Worm (Caenorhabditis elegans): Measurements from ENCODE around the gene ZK616.1.

The ZK616.1 gene

DNA sequence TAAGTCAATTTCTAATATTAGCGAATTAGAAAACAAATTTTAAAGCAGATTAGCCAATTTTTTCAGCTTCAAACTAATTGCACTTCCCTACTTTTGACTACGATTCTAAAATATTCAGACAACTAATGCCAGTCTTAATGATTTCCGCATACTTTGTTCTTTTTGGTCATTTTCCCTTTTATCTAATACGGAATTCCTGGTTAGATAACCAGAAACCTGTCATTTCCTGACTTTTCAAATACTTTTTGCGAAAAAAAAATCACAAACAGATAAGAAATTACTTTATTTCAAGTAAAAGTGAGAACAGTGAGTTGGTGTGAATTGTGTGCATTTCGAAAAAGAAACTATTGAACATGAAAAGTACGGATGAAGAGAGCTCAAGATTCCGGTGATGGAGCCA lies 20.6 kb upstream of the ZK616.1 start:
- no peak for TF ChIP-seq unc-39 (tag; optimal IDR thresholded peaks at IDR 0.05)
- peak; percentile 51 for TF ChIP-seq fos-1 (tag; optimal IDR thresholded peaks at IDR 0.05)

DNA sequence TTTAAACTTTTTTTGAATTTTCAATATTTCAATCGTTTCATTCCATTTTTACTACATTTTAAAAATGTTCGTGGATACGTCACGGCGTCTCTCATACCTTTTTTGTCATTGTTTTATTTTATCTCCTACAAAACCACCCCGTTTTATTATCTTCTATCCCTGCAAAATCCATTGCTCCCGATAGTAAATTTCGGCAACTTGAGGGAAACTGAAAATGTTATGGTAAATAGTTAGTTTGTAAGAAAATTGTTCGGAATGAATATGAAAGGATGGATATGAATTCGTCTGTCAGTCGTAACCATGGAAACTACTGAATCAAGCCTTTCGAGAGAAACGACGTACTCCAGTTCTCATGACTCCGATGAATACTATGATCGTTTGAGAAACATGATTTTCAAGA lies 19.4 kb upstream of the ZK616.1 start, which contains the start of gene F41H10.2:
Gene F41H10.2, plus strand, starts transcription at position 301 of the 400 bp plus-strand sequence.
- TF ChIP-seq F13H6.1 (tag; optimal IDR thresholded peaks at IDR 0.05) (no peak), C34F6.9 (tag; optimal IDR thresholded peaks at IDR 0.05) (no peak), peb-1 (tag; optimal IDR thresholded peaks at IDR 0.05) (no peak), ceh-82 (tag; optimal IDR thresholded peaks at IDR 0.05) (no peak), ztf-4 (tag; optimal IDR thresholded peaks at IDR 0.05) (no peak), zag-1 (tag; optimal IDR thresholded peaks at IDR 0.05) (no peak), ZK546.5 (tag; optimal IDR thresholded peaks at IDR 0.05) (no peak), ceh-16 (tag; optimal IDR thresholded peaks at IDR 0.05) (no peak), sma-3 (GFP tag; optimal IDR thresholded peaks at IDR 0.05) (no peak), mdl-1 (tag; optimal IDR thresholded peaks at IDR 0.05) (no peak), nhr-21 (tag; optimal IDR thresholded peaks at IDR 0.05) (no peak), lsy-2 (tag; optimal IDR thresholded peaks at IDR 0.05) (no peak), nhr-11 (tag; optimal IDR thresholded peaks at IDR 0.05) (no peak), nhr-23 (tag; optimal IDR thresholded peaks at IDR 0.05) (no peak)

DNA sequence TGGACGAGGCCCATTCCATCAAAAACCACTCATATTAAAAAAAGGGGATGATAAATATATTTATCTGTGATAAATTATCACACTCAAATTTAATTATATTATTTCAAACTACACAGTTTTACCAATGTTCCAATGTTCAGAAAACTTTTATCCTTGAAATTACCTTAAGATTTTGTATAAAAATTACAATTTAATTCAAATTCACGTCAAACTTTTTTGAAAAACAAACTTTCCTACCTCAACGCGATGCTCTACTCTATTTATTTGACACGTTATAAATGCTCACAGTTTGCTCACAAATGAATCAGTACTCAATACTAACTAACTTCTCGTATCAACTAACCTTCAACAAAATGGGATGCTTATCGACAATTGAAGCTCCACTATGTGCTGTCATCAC lies 18.1 kb upstream of the ZK616.1 start, which contains the start of gene F41H10.1:
Gene F41H10.1, plus strand, starts transcription at position 301 of the 400 bp plus-strand sequence.
- TF ChIP-seq lin-13 (GFP tag; optimal IDR thresholded peaks at IDR 0.05) (no peak), alr-1 (tag; optimal IDR thresholded peaks at IDR 0.05) (no peak), dmd-4 (tag; optimal IDR thresholded peaks at IDR 0.05) (no peak), egl-27 (tag; optimal IDR thresholded peaks at IDR 0.05) (no peak), elt-3 (tag; optimal IDR thresholded peaks at IDR 0.05) (no peak), lin-39 (tag; optimal IDR thresholded peaks at IDR 0.05) (no peak), lsy-2 (tag; optimal IDR thresholded peaks at IDR 0.05) (no peak)

DNA sequence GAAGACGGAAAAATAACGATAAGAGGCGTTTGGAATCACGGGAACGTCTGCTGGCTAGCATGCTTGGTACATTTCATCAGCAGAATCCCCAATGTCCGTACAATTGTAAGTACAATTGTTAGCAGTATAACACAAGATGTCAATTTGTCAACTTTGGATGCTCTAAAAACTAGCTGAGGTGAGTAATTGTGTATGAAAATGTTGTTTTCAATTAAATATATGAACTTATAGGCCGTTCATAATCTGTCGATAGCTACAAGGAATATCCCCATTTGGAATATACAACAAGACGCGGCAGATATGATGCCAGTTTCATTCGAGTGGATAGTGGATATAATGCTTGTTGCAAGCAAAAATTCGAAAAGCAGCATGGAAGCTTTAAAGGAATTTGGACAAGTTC lies 15.7 kb upstream of the ZK616.1 start, which contains the start of gene F41H10.12:
Gene F41H10.12, plus strand, starts transcription at position 301 of the 400 bp plus-strand sequence.
- no peak for TF ChIP-seq fos-1 (tag; optimal IDR thresholded peaks at IDR 0.05)
- TF ChIP-seq nhr-23 (tag; optimal IDR thresholded peaks at IDR 0.05): no peak
- no peak for TF ChIP-seq blmp-1 (tag; optimal IDR thresholded peaks at IDR 0.05; ENCODE audit: insufficient read depth)
- no peak for TF ChIP-seq unc-39 (tag; optimal IDR thresholded peaks at IDR 0.05)
- TF ChIP-seq elt-3 (tag; optimal IDR thresholded peaks at IDR 0.05): no peak
- no peak for TF ChIP-seq snpc-4 (tag; optimal IDR thresholded peaks at IDR 0.05)
- TF ChIP-seq ceh-16 (tag; optimal IDR thresholded peaks at IDR 0.05): no peak
- no peak for TF ChIP-seq F13H6.1 (tag; optimal IDR thresholded peaks at IDR 0.05)
- no peak for TF ChIP-seq dmd-4 (tag; optimal IDR thresholded peaks at IDR 0.05)
- no peak for TF ChIP-seq ZK546.5 (tag; optimal IDR thresholded peaks at IDR 0.05)
- no peak for TF ChIP-seq nhr-6 (tag; optimal IDR thresholded peaks at IDR 0.05)
- TF ChIP-seq C34F6.9 (tag; optimal IDR thresholded peaks at IDR 0.05): no peak
- TF ChIP-seq gmeb-1 (tag; optimal IDR thresholded peaks at IDR 0.05): no peak
- no peak for TF ChIP-seq elt-1 (tag; optimal IDR thresholded peaks at IDR 0.05)
- TF ChIP-seq sma-3 (GFP tag; optimal IDR thresholded peaks at IDR 0.05): no peak
- no peak for TF ChIP-seq unc-62 (GFP tag; optimal IDR thresholded peaks at IDR 0.05)
- TF ChIP-seq nhr-77 (tag; optimal IDR thresholded peaks at IDR 0.05): no peak

DNA sequence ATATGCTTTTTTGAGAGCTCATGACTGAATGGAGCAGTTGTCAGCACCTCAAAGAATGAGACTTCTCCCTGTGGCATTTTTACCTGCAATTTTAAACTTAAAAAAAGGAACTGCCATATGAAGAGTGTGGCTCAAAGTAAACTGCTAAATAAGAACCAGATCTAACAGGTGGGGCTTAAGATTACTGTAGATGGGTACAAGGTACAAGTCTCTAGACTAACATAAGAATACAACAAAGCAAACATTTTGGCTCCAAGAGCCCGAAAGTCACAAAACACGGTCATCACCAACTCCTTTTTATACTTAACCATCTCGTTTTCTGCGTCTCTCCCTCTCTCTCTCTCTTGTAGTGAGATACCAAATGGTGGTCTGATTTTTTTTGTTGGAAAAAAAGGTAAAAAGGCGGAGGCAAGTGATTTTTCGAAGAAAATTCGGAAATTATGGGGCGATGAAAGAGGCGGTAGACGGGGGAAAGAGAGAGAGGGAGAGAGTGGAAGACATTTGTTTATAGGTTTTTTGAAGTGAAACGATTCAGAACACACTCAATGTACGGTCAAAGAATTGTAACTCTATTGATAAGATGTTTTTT lies 12.1 kb upstream of the ZK616.1 start, which contains the start of gene elo-6:
Gene elo-6, minus strand, starts transcription at position 83 of the 589 bp plus-strand sequence.
- TF ChIP-seq unc-55 (GFP tag; optimal IDR thresholded peaks at IDR 0.05) (no peak), mdl-1 (tag; optimal IDR thresholded peaks at IDR 0.05) (no peak), Y55F3AM.14 (GFP tag; optimal IDR thresholded peaks at IDR 0.05) (no peak), gmeb-1 (tag; optimal IDR thresholded peaks at IDR 0.05) (no peak), crh-2 (tag; optimal IDR thresholded peaks at IDR 0.05) (peak; percentile 29), unc-39 (tag; optimal IDR thresholded peaks at IDR 0.05) (no peak), elt-1 (tag; optimal IDR thresholded peaks at IDR 0.05) (no peak), nhr-129 (tag; optimal IDR thresholded peaks at IDR 0.05) (peak; percentile 54), blmp-1 (tag; optimal IDR thresholded peaks at IDR 0.05; ENCODE audit: insufficient read depth) (no peak), snpc-4 (tag; optimal IDR thresholded peaks at IDR 0.05) (no peak), nhr-11 (tag; optimal IDR thresholded peaks at IDR 0.05) (no peak), nhr-21 (tag; optimal IDR thresholded peaks at IDR 0.05) (no peak), nhr-77 (tag; optimal IDR thresholded peaks at IDR 0.05) (no peak), elt-3 (tag; optimal IDR thresholded peaks at IDR 0.05) (no peak), sma-9 (GFP tag; optimal IDR thresholded peaks at IDR 0.05) (no peak), sma-9 (tag; optimal IDR thresholded peaks at IDR 0.05) (no peak), ztf-11 (tag; optimal IDR thresholded peaks at IDR 0.05) (no peak), unc-62 (GFP tag; optimal IDR thresholded peaks at IDR 0.05) (no peak), ama-1 (optimal IDR thresholded peaks at IDR 0.05) (peak; percentile 35), mab-5 (tag; optimal IDR thresholded peaks at IDR 0.05) (no peak), alr-1 (tag; optimal IDR thresholded peaks at IDR 0.05) (no peak), nhr-23 (tag; optimal IDR thresholded peaks at IDR 0.05) (no peak), lin-39 (tag; optimal IDR thresholded peaks at IDR 0.05) (no peak), lsy-2 (tag; optimal IDR thresholded peaks at IDR 0.05) (no peak), nhr-25 (tag; optimal IDR thresholded peaks at IDR 0.05) (no peak), sem-4 (tag; optimal IDR thresholded peaks at IDR 0.05) (no peak), lin-13 (GFP tag; optimal IDR thresholded peaks at IDR 0.05) (peak; percentile 1), lin-11 (tag; optimal IDR thresholded peaks at IDR 0.05) (no peak), ceh-82 (tag; optimal IDR thresholded peaks at IDR 0.05) (no peak), sma-3 (GFP tag; optimal IDR thresholded peaks at IDR 0.05) (peak; percentile 7), egl-27 (tag; optimal IDR thresholded peaks at IDR 0.05) (no peak), C34F6.9 (tag; optimal IDR thresholded peaks at IDR 0.05) (no peak), skn-1 (tag; optimal IDR thresholded peaks at IDR 0.05) (no peak)

Data from whole organism, L2 larva.